Worm (Caenorhabditis elegans) whole organism, young adult: ENCODE data around the gene adbp-1.

Source experiments
- die-1 ChIP-seq: sonication (generic microtip); optimal IDR thresholded peaks from 2 replicates; lab custom pipeline; 2016; ENCODE audit warnings: missing genotype, mild to moderate bottlenecking, missing genetic modification characterization, missing compliant biosample characterization
- mcd-1 ChIP-seq: fragments of 200-800 bp; sonication (Bioruptor generic); IDR thresholded peaks from 2 replicates; pipeline ENCODE4 v1.3.6; 2022; ENCODE audit warnings: missing genetic modification reagents, missing genetic modification characterization, missing compliant biosample characterization
- snpc-4 ChIP-seq, 5 experiments: fragments of 150-350 bp in 1 of 5; sonication (generic microtip) in 4 of 5; optimal IDR thresholded peaks; 2 replicates each; lab custom pipeline; 2014 to 2018; ENCODE audit warnings: missing genetic modification characterization in 5 of 5, missing biosample characterization in 3 of 5, antibody characterized with exemption in 2 of 5, mild to moderate bottlenecking in 2 of 5, missing compliant biosample characterization in 2 of 5, missing genotype in 2 of 5, moderate library complexity in 2 of 5, missing genetic modification reagents in 1 of 5
- zim-3 ChIP-seq: sonication (generic microtip); optimal IDR thresholded peaks from 2 replicates; lab custom pipeline; 2017; ENCODE audit warnings: mild to moderate bottlenecking, missing genetic modification characterization, moderate library complexity, missing compliant biosample characterization

ce11 chrII:11487999-11488398 lies 44.0 kb downstream of the adbp-1 start, which contains the start of gene B0334.13:
- TF ChIP-seq mcd-1 (GFP tag; lab: Robert Waterston, UW) (no peak), die-1 (tag; lab: Kevin White, UChicago) (no peak), zim-3 (no peak), snpc-4 (GFP tag; optimal IDR thresholded peaks at IDR 0.05; lab: Kevin White, UChicago) (no peak), snpc-4 (tag; optimal IDR thresholded peaks at IDR 0.05; lab: Kevin White, UChicago) (no peak)
